Worm (Caenorhabditis elegans): Measurements from ENCODE around the gene K08D8.3.

Gene K08D8.3

ce11 chrIV:12894996-12895395, 11.5 kb downstream of the K08D8.3 start, which contains the start of gene K08D8.11:
Gene K08D8.11 (plus strand): TSS chrIV:12895296.
- TF ChIP-seq ceh-13 (GFP tag; optimal IDR thresholded peaks at IDR 0.05) = no peak
- no peak for TF ChIP-seq B0310.2 (tag; optimal IDR thresholded peaks at IDR 0.05)
- no peak for TF ChIP-seq tbx-37 (GFP tag; conservative IDR thresholded peaks at IDR 0.05)
- TF ChIP-seq tra-4 (tag; optimal IDR thresholded peaks at IDR 0.05) = no peak

ce11 chrIV:12893166-12893565, 13.3 kb downstream of the K08D8.3 start, which contains the start of gene K08D8.12:
Gene K08D8.12 (plus strand): TSS chrIV:12893466.
- TF ChIP-seq sea-1 (GFP tag; conservative IDR thresholded peaks at IDR 0.05) (no peak), pes-1 (GFP tag; IDR thresholded peaks at IDR 0.05) (no peak), tbx-11 (GFP tag; IDR thresholded peaks at IDR 0.05) (no peak), tbx-37 (GFP tag; conservative IDR thresholded peaks at IDR 0.05) (no peak), B0310.2 (tag; optimal IDR thresholded peaks at IDR 0.05) (no peak)

- no peak for TF ChIP-seq aly-1 (tag; optimal IDR thresholded peaks at IDR 0.05)
- TF ChIP-seq hnd-1 (tag; optimal IDR thresholded peaks at IDR 0.05) = no peak
- no peak for TF ChIP-seq flt-1 (GFP tag; IDR thresholded peaks at IDR 0.05)
- no peak for TF ChIP-seq B0310.2 (tag; optimal IDR thresholded peaks at IDR 0.05)
- no peak for TF ChIP-seq ama-1 (optimal IDR thresholded peaks at IDR 0.05)
- TF ChIP-seq hmbx-1 (tag; optimal IDR thresholded peaks at IDR 0.05) = no peak
- TF ChIP-seq ets-7 (tag; optimal IDR thresholded peaks at IDR 0.05) = no peak
- TF ChIP-seq pes-1 (GFP tag; IDR thresholded peaks at IDR 0.05) = no peak
- no peak for TF ChIP-seq tbx-11 (GFP tag; IDR thresholded peaks at IDR 0.05)
Measured at ce11 chrIV:12892194-12892593, 14.3 kb downstream of the K08D8.3 start, which contains the start of gene K08D8.1. Gene K08D8.1 (plus strand): TSS chrIV:12892494.

DNA sequence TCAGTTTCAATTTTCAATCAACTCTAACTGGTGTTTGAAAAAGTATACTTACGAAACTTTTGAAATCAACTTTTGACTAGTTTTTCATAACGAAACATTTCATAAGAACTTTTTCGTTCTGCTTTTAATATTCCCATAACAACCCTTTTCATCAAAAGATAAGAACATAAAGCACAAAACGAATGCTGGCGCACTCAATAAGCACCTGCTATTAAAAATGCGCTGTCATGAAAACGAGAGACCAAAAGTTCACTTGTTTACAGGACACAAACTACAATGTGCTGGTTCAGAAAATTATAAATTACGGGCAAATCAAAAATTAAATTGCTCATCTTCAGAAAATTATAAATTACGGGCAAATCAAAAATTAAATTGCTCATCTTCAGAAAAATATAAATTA, 15.4 kb downstream of the K08D8.3 start:
- TF ChIP-seq B0310.2 (tag; optimal IDR thresholded peaks at IDR 0.05) = no peak
- no peak for TF ChIP-seq ceh-36 (tag; optimal IDR thresholded peaks at IDR 0.05)

DNA sequence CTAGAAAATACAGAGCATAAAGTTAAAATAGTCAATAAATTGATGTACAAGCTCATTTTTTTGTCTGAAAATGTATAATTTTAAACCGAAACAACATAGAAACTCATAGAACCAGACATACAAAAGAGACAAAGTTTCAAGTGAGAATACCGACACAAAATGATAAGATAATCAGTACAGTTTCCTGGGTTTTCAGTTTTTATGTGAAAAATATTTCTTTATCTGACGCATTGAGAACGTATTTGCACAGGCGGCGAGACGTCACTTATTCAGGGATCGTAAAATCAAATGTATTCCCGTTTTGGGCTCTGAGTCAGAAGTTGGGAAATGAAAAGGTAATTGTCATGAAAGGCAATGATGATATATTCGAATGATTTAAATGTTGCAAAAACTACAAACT, 16.0 kb downstream of the K08D8.3 start, which contains the start of gene K08D8.6:
K08D8.6 (minus strand) TSS at position 64 of the 400 bp plus-strand sequence.
- TF ChIP-seq ama-1 (optimal IDR thresholded peaks at IDR 0.05) (no peak), hmg-4 (GFP tag; optimal IDR thresholded peaks at IDR 0.05) (no peak), ceh-13 (GFP tag; optimal IDR thresholded peaks at IDR 0.05) (no peak), pes-1 (GFP tag; IDR thresholded peaks at IDR 0.05) (no peak), sea-1 (GFP tag; conservative IDR thresholded peaks at IDR 0.05) (no peak)

DNA sequence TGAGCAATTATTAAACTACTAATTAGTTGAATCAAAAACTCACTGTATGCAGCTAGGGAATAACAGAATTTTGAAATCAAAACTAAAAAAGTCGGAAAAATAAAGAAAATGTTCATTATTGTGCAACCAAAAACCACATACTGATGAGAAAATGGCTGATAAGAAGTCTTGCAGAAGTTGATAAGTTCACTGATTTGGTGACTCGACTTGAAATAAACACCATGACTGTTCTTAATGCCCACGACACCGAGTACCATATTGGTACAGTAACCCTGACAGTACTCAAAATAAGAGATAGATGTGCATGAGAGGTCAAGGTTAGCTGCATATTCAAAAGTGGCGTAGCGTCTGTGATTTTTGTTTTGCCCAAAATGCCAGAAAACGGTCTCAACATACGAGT, 20.4 kb downstream of the K08D8.3 start:
- TF ChIP-seq sea-1 (GFP tag; conservative IDR thresholded peaks at IDR 0.05) (no peak), hnd-1 (tag; optimal IDR thresholded peaks at IDR 0.05) (no peak), ceh-36 (tag; optimal IDR thresholded peaks at IDR 0.05) (no peak), ceh-13 (GFP tag; optimal IDR thresholded peaks at IDR 0.05) (no peak), F13C5.2 (tag; optimal IDR thresholded peaks at IDR 0.05) (no peak), tra-4 (tag; optimal IDR thresholded peaks at IDR 0.05) (no peak), tbx-11 (GFP tag; IDR thresholded peaks at IDR 0.05) (no peak), ama-1 (optimal IDR thresholded peaks at IDR 0.05) (no peak), B0310.2 (tag; optimal IDR thresholded peaks at IDR 0.05) (no peak), tbx-37 (GFP tag; conservative IDR thresholded peaks at IDR 0.05) (no peak), aly-1 (tag; optimal IDR thresholded peaks at IDR 0.05) (no peak), ets-7 (tag; optimal IDR thresholded peaks at IDR 0.05) (no peak), scrt-1 (GFP tag; IDR thresholded peaks at IDR 0.05) (no peak), hmbx-1 (tag; optimal IDR thresholded peaks at IDR 0.05) (no peak)

DNA sequence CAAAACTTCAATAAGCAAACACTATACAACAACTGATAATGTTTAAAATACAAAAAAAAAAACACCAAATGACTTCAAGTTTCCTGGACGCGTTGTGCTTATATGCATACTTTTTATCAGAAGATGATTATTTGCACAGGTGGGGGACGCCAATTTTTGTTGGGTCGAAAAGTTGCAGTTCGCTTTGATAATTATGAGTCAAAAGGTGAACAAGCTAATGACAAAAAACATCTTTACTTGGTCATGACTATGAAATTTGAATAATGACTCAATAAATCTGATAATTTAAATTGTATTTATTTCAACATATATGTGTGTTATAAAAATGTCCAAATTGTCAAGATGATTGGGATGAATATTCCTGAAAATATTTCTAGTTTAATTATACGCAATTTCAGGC, 23.3 kb downstream of the K08D8.3 start, which contains the start of gene ZK896.4:
ZK896.4 (minus strand) TSS at position 101 of the 400 bp plus-strand sequence.
- no peak for TF ChIP-seq hnd-1 (tag; optimal IDR thresholded peaks at IDR 0.05)
- no peak for TF ChIP-seq ceh-13 (GFP tag; optimal IDR thresholded peaks at IDR 0.05)
- TF ChIP-seq ama-1 (optimal IDR thresholded peaks at IDR 0.05) = no peak
- no peak for TF ChIP-seq scrt-1 (GFP tag; IDR thresholded peaks at IDR 0.05)
- TF ChIP-seq hmbx-1 (tag; optimal IDR thresholded peaks at IDR 0.05) = no peak
- TF ChIP-seq ets-7 (tag; optimal IDR thresholded peaks at IDR 0.05) = no peak
- no peak for TF ChIP-seq aly-1 (tag; optimal IDR thresholded peaks at IDR 0.05)
- no peak for TF ChIP-seq tra-4 (tag; optimal IDR thresholded peaks at IDR 0.05)
- TF ChIP-seq sea-1 (GFP tag; conservative IDR thresholded peaks at IDR 0.05) = no peak

DNA sequence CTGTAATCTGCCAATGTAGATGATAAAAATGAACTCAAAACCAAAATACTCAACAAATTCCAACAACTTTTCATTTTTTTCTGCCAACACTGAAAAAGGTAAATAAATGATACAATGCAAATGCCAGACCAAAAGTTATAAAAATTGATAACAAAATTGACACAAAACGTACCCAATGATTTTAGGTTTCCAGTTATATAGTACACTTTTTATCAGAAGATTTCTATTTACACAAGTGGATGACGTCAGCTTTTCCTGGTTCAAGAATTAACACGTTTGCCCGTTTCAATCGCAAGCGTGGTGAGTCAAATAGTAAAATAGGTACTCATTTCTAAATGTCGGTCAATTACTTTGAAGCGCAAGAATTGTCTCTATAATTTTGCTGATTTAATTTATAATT, 26.9 kb downstream of the K08D8.3 start, which contains the start of gene ZK896.5:
ZK896.5 (minus strand) TSS at position 89 of the 400 bp plus-strand sequence.
- TF ChIP-seq ama-1 (optimal IDR thresholded peaks at IDR 0.05) (no peak), hnd-1 (tag; optimal IDR thresholded peaks at IDR 0.05) (no peak), sea-1 (GFP tag; conservative IDR thresholded peaks at IDR 0.05) (no peak), ceh-36 (tag; optimal IDR thresholded peaks at IDR 0.05) (no peak), aly-1 (tag; optimal IDR thresholded peaks at IDR 0.05) (no peak), flt-1 (GFP tag; IDR thresholded peaks at IDR 0.05) (no peak), scrt-1 (GFP tag; IDR thresholded peaks at IDR 0.05) (no peak), F13C5.2 (tag; optimal IDR thresholded peaks at IDR 0.05) (no peak), hmbx-1 (tag; optimal IDR thresholded peaks at IDR 0.05) (no peak)

ce11 chrIV:12876558-12876957, 29.9 kb downstream of the K08D8.3 start:
- TF ChIP-seq pes-1 (GFP tag; IDR thresholded peaks at IDR 0.05) (no peak), hmbx-1 (tag; optimal IDR thresholded peaks at IDR 0.05) (no peak), F13C5.2 (tag; optimal IDR thresholded peaks at IDR 0.05) (no peak)
